Worm (Caenorhabditis elegans) whole organism, L4/young adult: ENCODE measurements around the gene F23B12.1.

ENCODE experiments used
- W03F9.2 ChIP-seq: fragments of 150-350 bp; optimal IDR thresholded peaks from 2 replicates; lab custom pipeline; 2014; ENCODE audit warnings: missing biosample characterization, missing genetic modification characterization
- dao-5 ChIP-seq: sonication (generic microtip); optimal IDR thresholded peaks from 2 replicates; lab custom pipeline; 2016; ENCODE audit warnings: missing genotype, missing genetic modification characterization, moderate library complexity, missing compliant biosample characterization
- him-1 ChIP-seq: sonication (generic microtip); optimal IDR thresholded peaks from 2 replicates; lab custom pipeline; 2016; ENCODE audit warnings: missing genotype, missing genetic modification reagents, missing genetic modification characterization, missing compliant biosample characterization

DNA sequence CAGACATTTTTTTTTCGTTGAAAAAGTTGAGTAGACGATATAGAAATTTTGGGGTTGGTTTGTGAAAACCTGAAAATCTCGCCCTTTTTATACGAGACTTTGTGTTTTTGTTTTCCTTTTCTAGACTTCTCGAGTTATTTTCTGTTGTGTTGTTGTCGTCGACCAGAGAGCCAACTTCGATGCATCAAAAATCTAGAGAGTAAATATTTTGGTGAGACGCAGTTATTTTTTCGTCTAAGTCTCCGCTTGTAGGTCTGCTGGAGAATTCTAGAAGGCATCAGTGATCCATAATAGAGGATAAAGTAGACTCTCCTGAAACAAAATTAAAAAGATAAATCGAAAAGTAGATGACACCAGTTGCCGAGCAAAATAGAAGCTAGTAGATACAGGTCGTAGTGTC lies 35.4 kb downstream of the F23B12.1 start, which contains the start of gene F08H9.4:
- no peak for TF ChIP-seq W03F9.2
- no peak for TF ChIP-seq him-1 (tag; lab: Kevin White, UChicago)
- no peak for TF ChIP-seq dao-5
